Worm (Caenorhabditis elegans) whole organism, L1 larva: ENCODE results near the gene alh-12.

Experiments used
- C34B4.2 ChIP-seq: sonication (generic microtip); optimal IDR thresholded peaks from 2 replicates; lab custom pipeline; 2017; ENCODE audit warnings: mild to moderate bottlenecking, missing genetic modification characterization, missing compliant biosample characterization
- Y116A8C.19 ChIP-seq: sonication (generic microtip); optimal IDR thresholded peaks from 2 replicates; lab custom pipeline; 2016; ENCODE audit warnings: missing compliant biosample characterization, missing genetic modification characterization, borderline replicate concordance
- alr-1 ChIP-seq: fragments of 200-800 bp; sonication (Bioruptor generic); optimal IDR thresholded peaks from 2 replicates; lab custom pipeline; 2018; ENCODE audit warnings: borderline replicate concordance, mild to moderate bottlenecking, missing genetic modification characterization, missing compliant biosample characterization
- ceh-63 ChIP-seq: fragments of 200-800 bp; sonication (Bioruptor generic); optimal IDR thresholded peaks from 2 replicates; lab custom pipeline; 2018; ENCODE audit warnings: mild to moderate bottlenecking, missing genetic modification characterization, missing compliant biosample characterization
- ceh-82 ChIP-seq, 3 experiments: fragments of 150-350 bp in 1 of 3; sonication (generic microtip) in 2 of 3; optimal IDR thresholded peaks; 2 replicates each; lab custom pipeline; 2014 to 2017; ENCODE audit warnings: missing biosample characterization in 3 of 3, missing genetic modification characterization in 3 of 3
- ceh-88 ChIP-seq: fragments of 200-800 bp; sonication (Bioruptor generic); IDR thresholded peaks from 2 replicates; pipeline ENCODE4 v1.3.6; 2022; ENCODE audit warnings: missing genetic modification characterization, missing compliant biosample characterization
- ceh-90 ChIP-seq: sonication (generic microtip); optimal IDR thresholded peaks from 2 replicates; lab custom pipeline; 2016; ENCODE audit warnings: missing genetic modification characterization, missing compliant biosample characterization
- dpl-1 ChIP-seq, 3 experiments: fragments of 150-350 bp in 2 of 3; sonication (generic microtip) in 1 of 3; optimal IDR thresholded peaks; 2 replicates each; lab custom pipeline; 2014 to 2017; ENCODE audit warnings: missing biosample characterization in 3 of 3, missing genetic modification characterization in 3 of 3, missing genetic modification reagents in 3 of 3
- dsc-1 ChIP-seq: sonication (generic microtip); optimal IDR thresholded peaks from 2 replicates; lab custom pipeline; 2016; ENCODE audit warnings: mild to moderate bottlenecking, missing genetic modification characterization, missing compliant biosample characterization
- elt-2 ChIP-seq: sonication (generic microtip); optimal IDR thresholded peaks from 2 replicates; lab custom pipeline; 2016; ENCODE audit warnings: missing genetic modification characterization, mild to moderate bottlenecking, inconsistent platforms, missing compliant biosample characterization, missing genetic modification reagents
- elt-3 ChIP-seq, 6 experiments: fragments of 150-350 bp in 1 of 6; sonication (generic microtip); optimal IDR thresholded peaks; 2 replicates each; lab custom pipeline; 2017 to 2018; ENCODE audit warnings: missing biosample characterization in 6 of 6, missing genetic modification characterization in 6 of 6, inconsistent platforms in 1 of 6
- fkh-4 ChIP-seq: sonication (generic microtip); optimal IDR thresholded peaks from 2 replicates; lab custom pipeline; 2016; ENCODE audit warnings: missing compliant biosample characterization, missing genetic modification characterization, borderline replicate concordance
- jun-1 ChIP-seq: fragments of 150-350 bp; optimal IDR thresholded peaks from 2 replicates; lab custom pipeline; 2014; ENCODE audit warnings: missing biosample characterization, missing genetic modification reagents, missing genetic modification characterization
- lin-39 ChIP-seq: fragments of 150-350 bp; optimal IDR thresholded peaks from 2 replicates; lab custom pipeline; 2014; ENCODE audit warnings: missing biosample characterization, missing genetic modification reagents, missing genetic modification characterization
- nhr-20 ChIP-seq: sonication (generic microtip); optimal IDR thresholded peaks from 2 replicates; lab custom pipeline; 2016; ENCODE audit warnings: mild to moderate bottlenecking, missing genetic modification characterization, missing compliant biosample characterization
- nhr-71 ChIP-seq: sonication (generic microtip); optimal IDR thresholded peaks from 2 replicates; lab custom pipeline; 2016; ENCODE audit warnings: mild to moderate bottlenecking, missing genetic modification characterization, moderate library complexity, missing compliant biosample characterization
- nhr-90 ChIP-seq: sonication (generic microtip); optimal IDR thresholded peaks from 2 replicates; lab custom pipeline; 2016; ENCODE audit warnings: mild to moderate bottlenecking, missing genetic modification characterization, missing compliant biosample characterization; ENCODE audit not compliant: poor library complexity
- pag-3 ChIP-seq: sonication (generic microtip); optimal IDR thresholded peaks from 2 replicates; lab custom pipeline; 2017; ENCODE audit warnings: missing genetic modification characterization, mild to moderate bottlenecking, missing compliant biosample characterization, antibody characterized with exemption, borderline replicate concordance; ENCODE audit not compliant: insufficient read depth
- pax-3 ChIP-seq: fragments of 200-800 bp; sonication (Bioruptor generic); optimal IDR thresholded peaks from 2 replicates; lab custom pipeline; 2018; ENCODE audit warnings: mild to moderate bottlenecking, missing genetic modification characterization, moderate library complexity, missing compliant biosample characterization
- pqm-1 ChIP-seq: sonication (generic microtip); optimal IDR thresholded peaks from 3 replicates; lab custom pipeline; 2017; ENCODE audit warnings: missing biosample characterization, missing genetic modification characterization
- snu-23 ChIP-seq: sonication (generic microtip); optimal IDR thresholded peaks from 2 replicates; lab custom pipeline; 2016; ENCODE audit warnings: missing genetic modification characterization, missing compliant biosample characterization
- sox-4 ChIP-seq: sonication (generic microtip); optimal IDR thresholded peaks from 2 replicates; lab custom pipeline; 2016; ENCODE audit warnings: missing genetic modification characterization, missing compliant biosample characterization
- sptf-1 ChIP-seq: fragments of 150-350 bp; optimal IDR thresholded peaks from 2 replicates; lab custom pipeline; 2014; ENCODE audit warnings: missing biosample characterization, missing genetic modification characterization
- sup-37 ChIP-seq: fragments of 200-800 bp; sonication (Bioruptor generic); optimal IDR thresholded peaks from 2 replicates; lab custom pipeline; 2018; ENCODE audit warnings: mild to moderate bottlenecking, missing genetic modification characterization, missing compliant biosample characterization
- swsn-7 ChIP-seq: sonication (generic microtip); optimal IDR thresholded peaks from 2 replicates; lab custom pipeline; 2016; ENCODE audit warnings: missing genetic modification characterization, missing compliant biosample characterization
- tlp-1 ChIP-seq: fragments of 150-350 bp; optimal IDR thresholded peaks from 2 replicates; lab custom pipeline; 2014; ENCODE audit warnings: missing biosample characterization, missing genetic modification characterization
- unc-98 ChIP-seq: fragments of 200-800 bp; sonication (Bioruptor generic); IDR thresholded peaks from 2 replicates; pipeline ENCODE4 v1.3.6; 2022; ENCODE audit warnings: missing genetic modification characterization, missing compliant biosample characterization
- vab-15 ChIP-seq: sonication (generic microtip); optimal IDR thresholded peaks from 2 replicates; lab custom pipeline; 2017; ENCODE audit warnings: missing genotype, mild to moderate bottlenecking, missing genetic modification characterization, missing compliant biosample characterization
- zag-1 ChIP-seq: fragments of 150-350 bp; optimal IDR thresholded peaks from 2 replicates; lab custom pipeline; 2014; ENCODE audit warnings: missing biosample characterization, missing genetic modification characterization
- ztf-11 ChIP-seq, 2 experiments: sonication (generic microtip); optimal IDR thresholded peaks; 2 replicates each; lab custom pipeline; 2016 to 2017; ENCODE audit warnings: missing genetic modification characterization in 2 of 2, missing biosample characterization in 1 of 2, missing compliant biosample characterization in 1 of 2
- ztf-4 ChIP-seq: fragments of 150-350 bp; optimal IDR thresholded peaks from 2 replicates; lab custom pipeline; 2014; ENCODE audit warnings: missing biosample characterization, missing genetic modification characterization

alh-12 gene

ce11 chrIII:7499421-7499902, 45.6 kb downstream of the alh-12 start, which contains the start of the genes C07H6.9 and sap-140 (continued):
- TF ChIP-seq vab-15 (peak; percentile 47), nhr-90 (tag; lab: Kevin White, UChicago) (peak; percentile 85), ceh-82 (tag; optimal IDR thresholded peaks at IDR 0.05; lab: Kevin White, UChicago) (peak; percentile 77 to 90 (median 82)), alr-1 (tag; lab: Kevin White, UChicago) (no peak), unc-98 (no peak), swsn-7 (tag; lab: Kevin White, UChicago) (peak; percentile 86), lin-39 (tag; lab: Kevin White, UChicago) (peak; percentile 67), sptf-1 (tag; lab: Kevin White, UChicago) (no peak), ztf-4 (tag; lab: Kevin White, UChicago) (peak; percentile 3), nhr-71 (tag; lab: Kevin White, UChicago) (peak; percentile 92), ztf-11 (tag; optimal IDR thresholded peaks at IDR 0.05; lab: Kevin White, UChicago) (peak in 1 of 2 experiments; percentile 62), jun-1 (peak; percentile 47), Y116A8C.19 (tag; lab: Kevin White, UChicago) (no peak), snu-23 (peak; percentile 88), pqm-1 (tag; lab: Kevin White, UChicago) (no peak), pag-3 (no peak), sox-4 (tag; lab: Kevin White, UChicago) (peak; percentile 64), nhr-20 (peak; percentile 88), pax-3 (no peak), elt-3 (tag; optimal IDR thresholded peaks at IDR 0.05; lab: Kevin White, UChicago) (peak in 3 of 6 experiments; percentile 16 to 80 (median 20)), dsc-1 (tag; lab: Kevin White, UChicago) (peak; percentile 87), zag-1 (tag; lab: Kevin White, UChicago) (no peak), fkh-4 (tag; lab: Kevin White, UChicago) (no peak), C34B4.2 (tag; lab: Kevin White, UChicago) (no peak), ceh-88 (GFP tag; lab: Robert Waterston, UW) (0 out of 2 replicates have a peak, but pooled peaks have one; percentile 41), ceh-90 (tag; lab: Kevin White, UChicago) (no peak), sup-37 (peak; percentile 22), ceh-63 (GFP tag; lab: Kevin White, UChicago) (no peak), dpl-1 (GFP tag; optimal IDR thresholded peaks at IDR 0.05; lab: Kevin White, UChicago) (peak; percentile 93 to 96 (median 95)), tlp-1 (tag; lab: Kevin White, UChicago) (no peak), elt-2 (peak; percentile 27)
